Fruit fly (Drosophila melanogaster) whole organism, embryonic: ENCODE data around the gene mRpS10.
A peak's percentile ranks its signal among the peaks of the same experiment; 100 is the strongest.

Experiments
- ATbp ChIP-seq: fragments of 200-800 bp; sonication (Bioruptor generic); optimal IDR thresholded peaks from 2 replicates; lab custom pipeline; 2017; ENCODE audit warnings: missing biosample characterization, mild to moderate bottlenecking, missing genetic modification characterization, missing genetic modification reagents
- Abd-B ChIP-seq: fragments of 200-800 bp; sonication (Bioruptor generic); optimal IDR thresholded peaks from 2 replicates; lab custom pipeline; 2018; ENCODE audit warnings: missing biosample characterization, mild to moderate bottlenecking, missing genetic modification characterization, moderate library complexity
- CG10209 ChIP-seq: fragments of 200-800 bp; sonication (Bioruptor generic); optimal IDR thresholded peaks from 3 replicates; lab custom pipeline; 2017; ENCODE audit warnings: missing biosample characterization, mild to moderate bottlenecking, missing genetic modification characterization, missing genetic modification reagents
- CG1024 ChIP-seq: fragments of 200-800 bp; sonication (Bioruptor generic); IDR thresholded peaks from 2 replicates; pipeline ENCODE4 v1.3.6; 2022; ENCODE audit warnings: missing biosample characterization, missing genetic modification characterization
- CG10654 ChIP-seq: fragments of 200-800 bp; sonication (Bioruptor generic); optimal IDR thresholded peaks from 2 replicates; lab custom pipeline; 2016; ENCODE audit warnings: missing biosample characterization, missing genetic modification characterization
- CG14050 ChIP-seq: fragments of 200-800 bp; sonication (Bioruptor generic); IDR thresholded peaks from 3 replicates; pipeline ENCODE4 v1.3.6; 2022; ENCODE audit warnings: missing biosample characterization, missing genetic modification characterization
- CG14441 ChIP-seq: fragments of 200-800 bp; sonication (Bioruptor generic); IDR thresholded peaks from 2 replicates; pipeline ENCODE4 v1.3.6; 2022; ENCODE audit warnings: missing biosample characterization, missing genetic modification characterization
- CG15011 ChIP-seq: fragments of 200-800 bp; sonication (Bioruptor generic); optimal IDR thresholded peaks from 3 replicates; lab custom pipeline; 2018; ENCODE audit warnings: missing biosample characterization, mild to moderate bottlenecking, missing genetic modification characterization
- CG17568 ChIP-seq: fragments of 200-800 bp; sonication (Bioruptor generic); optimal IDR thresholded peaks from 2 replicates; lab custom pipeline; 2018; ENCODE audit warnings: missing biosample characterization, mild to moderate bottlenecking, missing genetic modification characterization, moderate library complexity
- CG18619 ChIP-seq: fragments of 200-800 bp; sonication (Bioruptor generic); optimal IDR thresholded peaks from 3 replicates; lab custom pipeline; 2017; ENCODE audit warnings: missing biosample characterization, mild to moderate bottlenecking, missing genetic modification characterization
- CG2678 ChIP-seq: fragments of 200-800 bp; sonication (Bioruptor generic); optimal IDR thresholded peaks from 3 replicates; lab custom pipeline; 2019; ENCODE audit warnings: missing biosample characterization, mild to moderate bottlenecking, missing genetic modification characterization, moderate library complexity
- CG31441 ChIP-seq: fragments of 200-800 bp; sonication (Bioruptor generic); IDR thresholded peaks from 2 replicates; pipeline ENCODE4 v1.3.6; 2022; ENCODE audit warnings: missing biosample characterization, missing genetic modification characterization
- CG3726 ChIP-seq: fragments of 200-800 bp; sonication (Bioruptor generic); IDR thresholded peaks from 3 replicates; pipeline ENCODE4, ENCODE4 v1.3.6; 2022; ENCODE audit warnings: missing biosample characterization, missing genetic modification characterization
- CG4282 ChIP-seq: fragments of 200-800 bp; sonication (Bioruptor generic); optimal IDR thresholded peaks from 2 replicates; lab custom pipeline; 2016; ENCODE audit warnings: missing biosample characterization, missing genetic modification characterization
- CG4424 ChIP-seq: fragments of 200-800 bp; sonication (Bioruptor generic); optimal IDR thresholded peaks from 3 replicates; lab custom pipeline; 2016; ENCODE audit warnings: missing biosample characterization, missing genetic modification characterization
- CG6654 ChIP-seq: fragments of 200-800 bp; sonication (Bioruptor generic); optimal IDR thresholded peaks from 2 replicates; lab custom pipeline; 2017; ENCODE audit warnings: missing biosample characterization, mild to moderate bottlenecking, missing genetic modification characterization
- CG6813 ChIP-seq: fragments of 200-800 bp; sonication (Bioruptor generic); optimal IDR thresholded peaks from 2 replicates; lab custom pipeline; 2017; ENCODE audit warnings: missing biosample characterization, missing genetic modification characterization, mild to moderate bottlenecking, moderate library complexity, missing genetic modification reagents
- CG8089 ChIP-seq: fragments of 200-800 bp; sonication (Bioruptor generic); optimal IDR thresholded peaks from 3 replicates; lab custom pipeline; 2016; ENCODE audit warnings: missing biosample characterization, missing genetic modification characterization
- CG8388 ChIP-seq: fragments of 200-800 bp; sonication (Bioruptor generic); optimal IDR thresholded peaks from 2 replicates; lab custom pipeline; 2019; ENCODE audit warnings: missing biosample characterization, mild to moderate bottlenecking, missing genetic modification characterization, moderate library complexity
- CG9932 ChIP-seq: fragments of 200-800 bp; sonication (Bioruptor generic); IDR thresholded peaks from 2 replicates; pipeline ENCODE4 v1.3.6; 2022; ENCODE audit warnings: missing biosample characterization, missing genetic modification characterization
- Chrac-16 ChIP-seq: fragments of 200-800 bp; sonication (Bioruptor generic); optimal IDR thresholded peaks from 3 replicates; lab custom pipeline; 2016; ENCODE audit warnings: missing biosample characterization, missing genetic modification characterization
- CoRest ChIP-seq: fragments of 200-800 bp; sonication (Bioruptor generic); optimal IDR thresholded peaks from 3 replicates; lab custom pipeline; 2018; ENCODE audit warnings: missing biosample characterization, mild to moderate bottlenecking, missing genetic modification characterization, moderate library complexity
- Dfd ChIP-seq, 2 experiments: fragments of >200 bp; optimal IDR thresholded peaks; 2 replicates each; lab custom pipeline; 2017; ENCODE audit warnings: missing biosample characterization in 2 of 2, missing genetic modification characterization in 2 of 2
- Dip3 ChIP-seq: fragments of 200-800 bp; sonication (Bioruptor generic); optimal IDR thresholded peaks from 3 replicates; lab custom pipeline; 2016; ENCODE audit warnings: missing biosample characterization, missing genetic modification characterization
- Doc2 ChIP-seq: fragments of 200-800 bp; sonication (Bioruptor generic); IDR thresholded peaks from 2 replicates; pipeline ENCODE4 v1.3.6; 2022; ENCODE audit warnings: missing biosample characterization, missing genetic modification characterization
- Hr39 ChIP-seq: fragments of >200 bp; optimal IDR thresholded peaks from 2 replicates; lab custom pipeline; 2017
- Jarid2 ChIP-seq: fragments of 200-800 bp; sonication (Bioruptor generic); optimal IDR thresholded peaks from 3 replicates; lab custom pipeline; 2017; ENCODE audit warnings: mild to moderate bottlenecking, missing biosample characterization, missing genetic modification reagents, missing genetic modification characterization
- MBD-R2 ChIP-seq: fragments of 200-800 bp; sonication (Bioruptor generic); IDR thresholded peaks from 2 replicates; pipeline ENCODE4 v1.3.6; 2022; ENCODE audit warnings: missing biosample characterization, missing genetic modification characterization
- Ravus ChIP-seq: fragments of 200-800 bp; sonication (Bioruptor generic); IDR thresholded peaks from 2 replicates; pipeline ENCODE4 v1.3.6; 2022; ENCODE audit warnings: missing biosample characterization, missing genetic modification characterization
- Rx ChIP-seq: fragments of 200-800 bp; sonication (Bioruptor generic); IDR thresholded peaks from 2 replicates; pipeline ENCODE4 v1.3.6; 2022; ENCODE audit warnings: missing biosample characterization, missing genetic modification characterization
- Trl ChIP-seq, 3 experiments: fragments of >200 bp in 2 of 3; fragments of 200-800 bp in 1 of 3; sonication (Bioruptor generic) in 1 of 3; optimal IDR thresholded peaks; 2 replicates in 1 of 3; 3 replicates in 2 of 3; lab custom pipeline; 2016 to 2017; ENCODE audit warnings: missing biosample characterization in 1 of 3, missing genetic modification characterization in 1 of 3
- ap ChIP-seq: fragments of 200-800 bp; sonication (Bioruptor generic); IDR thresholded peaks from 2 replicates; pipeline ENCODE4 v1.3.6; 2022; ENCODE audit warnings: missing biosample characterization, missing genetic modification characterization
- ase ChIP-seq: fragments of 200-800 bp; sonication (Bioruptor generic); IDR thresholded peaks from 3 replicates; pipeline ENCODE4 v1.3.6; 2022; ENCODE audit warnings: missing biosample characterization, missing genetic modification characterization
- cg ChIP-seq: fragments of 200-800 bp; sonication (Bioruptor generic); optimal IDR thresholded peaks from 3 replicates; lab custom pipeline; 2019; ENCODE audit warnings: missing biosample characterization, mild to moderate bottlenecking, missing genetic modification characterization, moderate library complexity
- danr ChIP-seq: fragments of 200-800 bp; sonication (Bioruptor generic); IDR thresholded peaks from 2 replicates; pipeline ENCODE4 v1.3.6; 2022; ENCODE audit warnings: missing biosample characterization, missing genetic modification characterization
- dimm ChIP-seq: fragments of 200-800 bp; sonication (Bioruptor generic); IDR thresholded peaks from 2 replicates; pipeline ENCODE4 v1.3.6; 2022; ENCODE audit warnings: missing biosample characterization, missing genetic modification characterization
- exex ChIP-seq: fragments of 200-800 bp; sonication (Bioruptor generic); optimal IDR thresholded peaks from 4 replicates; lab custom pipeline; 2018; ENCODE audit warnings: missing biosample characterization, mild to moderate bottlenecking, missing genetic modification characterization, moderate library complexity
- fu2 ChIP-seq: fragments of 200-800 bp; sonication (Bioruptor generic); optimal IDR thresholded peaks from 2 replicates; lab custom pipeline; 2016; ENCODE audit warnings: missing biosample characterization, missing genetic modification characterization
- hkb ChIP-seq, 2 experiments: fragments of 200-800 bp in 1 of 2; fragments of >200 bp in 1 of 2; sonication (Bioruptor generic) in 1 of 2; IDR thresholded peaks in 1 of 2; optimal IDR thresholded peaks in 1 of 2; 2 replicates each; pipeline versions ENCODE4 v1.3.6 to Lab custom; 2017 to 2022; ENCODE audit warnings: missing biosample characterization in 1 of 2, missing genetic modification characterization in 1 of 2
- ind ChIP-seq: fragments of 200-800 bp; sonication (Bioruptor generic); optimal IDR thresholded peaks from 3 replicates; lab custom pipeline; 2016; ENCODE audit warnings: missing biosample characterization, missing genetic modification characterization
- luna ChIP-seq: fragments of 200-800 bp; sonication (Bioruptor generic); optimal IDR thresholded peaks from 2 replicates; lab custom pipeline; 2016; ENCODE audit warnings: missing biosample characterization, missing genetic modification characterization
- mld ChIP-seq: fragments of 200-800 bp; sonication (Bioruptor generic); IDR thresholded peaks from 3 replicates; pipeline ENCODE4 v1.3.6; 2022; ENCODE audit warnings: missing biosample characterization, missing genetic modification characterization; ENCODE audit not compliant: partially characterized antibody
- peb ChIP-seq: fragments of 200-800 bp; sonication (Bioruptor generic); IDR thresholded peaks from 2 replicates; pipeline ENCODE4 v1.3.6; 2022; ENCODE audit warnings: missing biosample characterization, missing genetic modification characterization
- pho ChIP-seq: fragments of 200-800 bp; sonication (Bioruptor generic); optimal IDR thresholded peaks from 2 replicates; lab custom pipeline; 2016; ENCODE audit warnings: missing biosample characterization, missing genetic modification characterization
- psq ChIP-seq: fragments of 200-800 bp; sonication (Bioruptor generic); optimal IDR thresholded peaks from 2 replicates; lab custom pipeline; 2017; ENCODE audit warnings: missing biosample characterization, missing genetic modification characterization
- sens ChIP-seq: fragments of 200-800 bp; sonication (Bioruptor generic); peaks from one replicate; lab custom pipeline; 2016; ENCODE audit warnings: missing biosample characterization, missing genetic modification characterization
- sug ChIP-seq: fragments of 200-800 bp; optimal IDR thresholded peaks from 2 replicates; lab custom pipeline; 2019; ENCODE audit warnings: missing biosample characterization, mild to moderate bottlenecking, missing genetic modification characterization, moderate library complexity
- tgo ChIP-seq: fragments of 200-800 bp; sonication (Bioruptor generic); IDR thresholded peaks from 3 replicates; pipeline ENCODE4 v1.3.6; 2022; ENCODE audit warnings: missing biosample characterization, missing genetic modification characterization
- usp ChIP-seq: fragments of >200 bp; optimal IDR thresholded peaks from 2 replicates; lab custom pipeline; 2017; ENCODE audit warnings: missing biosample characterization, missing genetic modification characterization
- wek ChIP-seq: fragments of 200-800 bp; sonication (Bioruptor generic); optimal IDR thresholded peaks from 3 replicates; lab custom pipeline; 2018; ENCODE audit warnings: missing biosample characterization, mild to moderate bottlenecking, missing genetic modification characterization, moderate library complexity

The mRpS10 gene

dm6 chr3R:15218824-15219576, 10.5 kb upstream of the mRpS10 start, which contains the start of the genes SIDL and CG12241 (continued):
- peak; percentile 93 for TF ChIP-seq Rx
- no peak for TF ChIP-seq CG6654
- TF ChIP-seq CG10654 (GFP tag; lab: Kevin White, UChicago): peak; percentile 71
- peak; percentile 74 for TF ChIP-seq Dip3 (GFP tag; lab: Kevin White, UChicago)
- peak; percentile 91 for TF ChIP-seq ase (GFP tag; lab: Robert Waterston, UW)
- peak; percentile 98 for TF ChIP-seq sens
- no peak for TF ChIP-seq CG8089
- TF ChIP-seq tgo (GFP tag; lab: Robert Waterston, UW): peak; percentile 96
- TF ChIP-seq dimm (GFP tag; lab: Robert Waterston, UW): no peak
- TF ChIP-seq CG4282 (GFP tag; lab: Kevin White, UChicago): no peak
- peak; percentile 92 for TF ChIP-seq MBD-R2 (GFP tag; lab: Robert Waterston, UW)
- TF ChIP-seq Dfd (GFP tag; optimal IDR thresholded peaks at IDR 0.05; lab: Kevin White, UChicago): no peak
- peak; percentile 79; the same call in 2 of the 3 replicates for TF ChIP-seq CG3726 (GFP tag; lab: Robert Waterston, UW)
- TF ChIP-seq CG1024 (GFP tag; lab: Robert Waterston, UW): peak; percentile 87
- peak; percentile 39 for TF ChIP-seq CG18619 (GFP tag; lab: Kevin White, UChicago)
- peak; percentile 90 for TF ChIP-seq CG31441
- TF ChIP-seq CG8388: peak; percentile 64
- TF ChIP-seq CG15011 (GFP tag; lab: Kevin White, UChicago): no peak
- TF ChIP-seq Hr39: no peak
- TF ChIP-seq fu2 (GFP tag; lab: Kevin White, UChicago): peak; percentile 19
- TF ChIP-seq danr: peak; percentile 87
- no peak for TF ChIP-seq hkb (optimal IDR thresholded peaks at IDR 0.05; lab: Kevin White, UChicago)
- TF ChIP-seq hkb (GFP tag; IDR thresholded peaks at IDR 0.05; lab: Robert Waterston, UW): peak; percentile 93
- TF ChIP-seq CG9932 (GFP tag; lab: Robert Waterston, UW): peak; percentile 75
- TF ChIP-seq luna (GFP tag; lab: Kevin White, UChicago): peak; percentile 75
- no peak for TF ChIP-seq CG17568 (GFP tag; lab: Kevin White, UChicago)
- TF ChIP-seq cg: no peak
- TF ChIP-seq usp (GFP tag; lab: Kevin White, UChicago): no peak
- peak; percentile 94 for TF ChIP-seq Abd-B (GFP tag; lab: Kevin White, UChicago)
- TF ChIP-seq wek: no peak
- TF ChIP-seq psq (GFP tag; lab: Kevin White, UChicago): peak; percentile 13
- TF ChIP-seq mld: no peak
- TF ChIP-seq pho (GFP tag; lab: Kevin White, UChicago): peak; percentile 79
- peak; percentile 61 for TF ChIP-seq CG10209 (GFP tag; lab: Kevin White, UChicago)
- no peak for TF ChIP-seq Jarid2 (GFP tag; lab: Kevin White, UChicago)
- TF ChIP-seq ind (GFP tag; lab: Kevin White, UChicago): peak; percentile 88
- TF ChIP-seq Chrac-16 (GFP tag; lab: Kevin White, UChicago): peak; percentile 63
- peak; percentile 80 for TF ChIP-seq peb (GFP tag; lab: Robert Waterston, UW)
- no peak for TF ChIP-seq ap (GFP tag; lab: Robert Waterston, UW)
- no peak for TF ChIP-seq ATbp (GFP tag; lab: Kevin White, UChicago)
- peak; percentile 75 for TF ChIP-seq sug
- TF ChIP-seq CG6813 (GFP tag; lab: Kevin White, UChicago): no peak
- TF ChIP-seq CG14441: peak; percentile 96
- peak; percentile 67 for TF ChIP-seq CoRest (tag; lab: Kevin White, UChicago)
- peak; percentile 92 for TF ChIP-seq CG2678 (tag; lab: Kevin White, UChicago)
- TF ChIP-seq Trl (optimal IDR thresholded peaks at IDR 0.05; lab: Kevin White, UChicago): no peak
- peak; percentile 84 for TF ChIP-seq Trl (GFP tag; optimal IDR thresholded peaks at IDR 0.05; lab: Kevin White, UChicago)
- no peak for TF ChIP-seq CG14050 (GFP tag; lab: Robert Waterston, UW)
- TF ChIP-seq exex (tag; lab: Kevin White, UChicago): peak; percentile 68
- TF ChIP-seq Doc2 (GFP tag; lab: Robert Waterston, UW): peak; percentile 75
- peak; percentile 79 for TF ChIP-seq CG4424 (GFP tag; lab: Kevin White, UChicago)
- TF ChIP-seq Ravus (GFP tag; lab: Robert Waterston, UW): peak; percentile 80
